Fruit fly (Drosophila melanogaster) whole organism, wandering third instar larva: ENCODE measurements around the gene CG15399.

Source experiments
- CG32264 ChIP-seq: fragments of 200-800 bp; sonication (Bioruptor generic); optimal IDR thresholded peaks from 2 replicates; lab custom pipeline; 2016; ENCODE audit warnings: missing biosample characterization, missing genetic modification characterization
- HLH106 ChIP-seq: fragments of 200-800 bp; optimal IDR thresholded peaks from 3 replicates; lab custom pipeline; 2019; ENCODE audit warnings: missing biosample characterization, mild to moderate bottlenecking, missing genetic modification characterization, moderate library complexity
- Hr83 ChIP-seq: fragments of 200-300 bp; sonication (Bioruptor generic); optimal IDR thresholded peaks from 2 replicates; lab custom pipeline; 2016; ENCODE audit warnings: missing biosample characterization, mild to moderate bottlenecking, missing genetic modification characterization, moderate library complexity; ENCODE audit not compliant: poor library complexity, severe bottlenecking
- br ChIP-seq: fragments of 200-800 bp; sonication (Bioruptor generic); optimal IDR thresholded peaks from 2 replicates; lab custom pipeline; 2016; ENCODE audit warnings: missing biosample characterization, missing genetic modification characterization
- dl ChIP-seq, 2 experiments: fragments of 175-275, 200-275 bp in 1 of 2; fragments of 200-275 bp in 1 of 2; sonication (Bioruptor generic); optimal IDR thresholded peaks; lab custom pipeline; 2018; ENCODE audit warnings: mild to moderate bottlenecking in 2 of 2, missing biosample characterization in 2 of 2, missing genetic modification characterization in 2 of 2, moderate library complexity in 2 of 2; ENCODE audit not compliant: partially characterized antibody in 2 of 2, insufficient read depth in 1 of 2
- foxo ChIP-seq, 2 experiments: fragments of 200-800 bp; sonication (Bioruptor generic); optimal IDR thresholded peaks; 2 replicates in 1 of 2; 3 replicates in 1 of 2; lab custom pipeline; 2016 to 2017; ENCODE audit warnings: missing biosample characterization in 2 of 2, missing genetic modification characterization in 2 of 2
- fru ChIP-seq: fragments of 200-800 bp; sonication (Bioruptor generic); optimal IDR thresholded peaks from 3 replicates; lab custom pipeline; 2016; ENCODE audit warnings: missing biosample characterization, mild to moderate bottlenecking, missing genetic modification characterization
- h ChIP-seq: fragments of 200-800 bp; sonication (Bioruptor generic); optimal IDR thresholded peaks from 3 replicates; lab custom pipeline; 2016; ENCODE audit warnings: missing biosample characterization, mild to moderate bottlenecking, missing genetic modification characterization
- lola ChIP-seq: fragments of >200 bp; optimal IDR thresholded peaks from 2 replicates; lab custom pipeline; 2017; ENCODE audit warnings: missing biosample characterization, missing genetic modification characterization
- psq ChIP-seq: fragments of 200-800 bp; sonication (Bioruptor generic); optimal IDR thresholded peaks from 3 replicates; lab custom pipeline; 2017; ENCODE audit warnings: missing biosample characterization, mild to moderate bottlenecking, missing genetic modification characterization, moderate library complexity
- rgr ChIP-seq: fragments of 200-800 bp; sonication (Bioruptor generic); optimal IDR thresholded peaks from 3 replicates; lab custom pipeline; 2016; ENCODE audit warnings: missing biosample characterization, mild to moderate bottlenecking, missing genetic modification characterization

- TF ChIP-seq rgr (GFP tag; lab: Kevin White, UChicago) (no peak), fru (GFP tag; lab: Kevin White, UChicago) (no peak), psq (GFP tag; lab: Kevin White, UChicago) (no peak), HLH106 (no peak), foxo (GFP tag; optimal IDR thresholded peaks at IDR 0.05; lab: Kevin White, UChicago) (no peak), Hr83 (GFP tag; lab: Kevin White, UChicago) (no peak), lola (GFP tag; lab: Kevin White, UChicago) (no peak), h (no peak), br (GFP tag; lab: Kevin White, UChicago) (no peak), CG32264 (GFP tag; lab: Kevin White, UChicago) (no peak), dl (GFP tag; optimal IDR thresholded peaks at IDR 0.05; lab: Kevin White, UChicago; ENCODE audit: insufficient read depth in 1 of 2, partially characterized antibody in 2 of 2) (no peak)
Measured at dm6 chr2L:2806190-2806763, 34.7 kb upstream of the CG15399 start.
